Worm (Caenorhabditis elegans): ENCODE data around the gene srz-83.

srz-83 gene

ce11 chrIV:3524584-3525020 lies 20.4 kb downstream of the srz-83 start:
- peak; percentile 76 for TF ChIP-seq ttx-3 (tag; optimal IDR thresholded peaks at IDR 0.05)
- no peak for TF ChIP-seq elt-4 (tag; optimal IDR thresholded peaks at IDR 0.05)
- peak; percentile 14; the same call in 1 of the 2 replicates for TF ChIP-seq sox-2 (GFP tag; IDR thresholded peaks at IDR 0.05)
- no peak for TF ChIP-seq ceh-9 (tag; optimal IDR thresholded peaks at IDR 0.05)
- TF ChIP-seq ceh-34 (tag; optimal IDR thresholded peaks at IDR 0.05) = peak; percentile 66
- peak; percentile 60 for TF ChIP-seq fax-1 (tag; optimal IDR thresholded peaks at IDR 0.05)
- peak; percentile 83 for TF ChIP-seq fkh-6 (tag; optimal IDR thresholded peaks at IDR 0.05)
- peak; percentile 34 for TF ChIP-seq ceh-48 (tag; optimal IDR thresholded peaks at IDR 0.05)
- peak; percentile 74 for TF ChIP-seq C08G9.2 (tag; optimal IDR thresholded peaks at IDR 0.05)
- peak; percentile 64 for TF ChIP-seq Y22D7AL.16 (tag; optimal IDR thresholded peaks at IDR 0.05)
- TF ChIP-seq dmd-4 (tag; optimal IDR thresholded peaks at IDR 0.05; ENCODE audit: borderline replicate concordance) = peak; percentile 51
- TF ChIP-seq nhr-11 (tag; optimal IDR thresholded peaks at IDR 0.05) = no peak
- TF ChIP-seq pros-1 (tag; optimal IDR thresholded peaks at IDR 0.05) = no peak
- no peak for TF ChIP-seq pax-1 (tag; optimal IDR thresholded peaks at IDR 0.05)
- TF ChIP-seq ref-2 (tag; optimal IDR thresholded peaks at IDR 0.05) = peak; percentile 58
- peak; percentile 76 for TF ChIP-seq ztf-16 (tag; optimal IDR thresholded peaks at IDR 0.05)
- TF ChIP-seq hlh-15 (tag; optimal IDR thresholded peaks at IDR 0.05) = peak; percentile 23
- TF ChIP-seq tbx-7 (tag; optimal IDR thresholded peaks at IDR 0.05) = peak; percentile 30
- TF ChIP-seq ceh-31 (tag; optimal IDR thresholded peaks at IDR 0.05) = peak; percentile 40
- peak; percentile 63 for TF ChIP-seq pha-2 (tag; optimal IDR thresholded peaks at IDR 0.05)
- peak; percentile 50 for TF ChIP-seq F13H6.1 (tag; optimal IDR thresholded peaks at IDR 0.05)
- peak; percentile 58 for TF ChIP-seq K02D7.2 (tag; optimal IDR thresholded peaks at IDR 0.05)
- TF ChIP-seq ceh-2 (tag; optimal IDR thresholded peaks at IDR 0.05) = peak; percentile 54
- peak; percentile 34 for TF ChIP-seq pqm-1 (tag; optimal IDR thresholded peaks at IDR 0.05)
- peak; percentile 22 for TF ChIP-seq K09A11.1 (tag; optimal IDR thresholded peaks at IDR 0.05; ENCODE audit: insufficient read depth)
- peak; percentile 19 for TF ChIP-seq hlh-8 (tag; optimal IDR thresholded peaks at IDR 0.05)
- TF ChIP-seq pag-3 (tag; optimal IDR thresholded peaks at IDR 0.05; ENCODE audit: borderline replicate concordance) = no peak
- peak; percentile 81 for TF ChIP-seq syd-9 (tag; optimal IDR thresholded peaks at IDR 0.05)
- peak; percentile 64 for TF ChIP-seq unc-86 (tag; optimal IDR thresholded peaks at IDR 0.05)
- peak; percentile 53 for TF ChIP-seq zip-5 (tag; optimal IDR thresholded peaks at IDR 0.05)
- TF ChIP-seq che-1 (tag; optimal IDR thresholded peaks at IDR 0.05) = peak; percentile 72
- TF ChIP-seq unc-42 (tag; optimal IDR thresholded peaks at IDR 0.05) = no peak
- no peak for TF ChIP-seq ets-4 (tag; optimal IDR thresholded peaks at IDR 0.05)
- peak; percentile 74 for TF ChIP-seq ceh-14 (tag; optimal IDR thresholded peaks at IDR 0.05)
- peak; percentile 72 for TF ChIP-seq C38D4.7 (GFP tag; optimal IDR thresholded peaks at IDR 0.05)
- peak; percentile 60 for TF ChIP-seq lin-11 (tag; optimal IDR thresholded peaks at IDR 0.05)
- peak; percentile 76 for TF ChIP-seq pat-9 (tag; optimal IDR thresholded peaks at IDR 0.05)
- TF ChIP-seq lim-6 (tag; optimal IDR thresholded peaks at IDR 0.05) = no peak
- TF ChIP-seq ceh-6 (GFP tag; optimal IDR thresholded peaks at IDR 0.05) = peak; percentile 80
- peak; percentile 76 for TF ChIP-seq tbx-2 (tag; optimal IDR thresholded peaks at IDR 0.05)
- TF ChIP-seq dve-1 (tag; optimal IDR thresholded peaks at IDR 0.05) = peak; percentile 49
- TF ChIP-seq unc-3 (GFP tag; conservative IDR thresholded peaks at IDR 0.05) = peak; percentile 50; the same call in 1 of the 2 replicates
- peak; percentile 34 for TF ChIP-seq unc-3 (tag; optimal IDR thresholded peaks at IDR 0.05)
- TF ChIP-seq ceh-45 (GFP tag; IDR thresholded peaks at IDR 0.05) = peak; percentile 77; the same call in 1 of the 2 replicates
- TF ChIP-seq unc-55 (GFP tag; optimal IDR thresholded peaks at IDR 0.05) = no peak
- no peak for TF ChIP-seq pha-4 (tag; optimal IDR thresholded peaks at IDR 0.05)
- TF ChIP-seq sox-4 (tag; optimal IDR thresholded peaks at IDR 0.05) = peak; percentile 71
- TF ChIP-seq npax-4 (tag; optimal IDR thresholded peaks at IDR 0.05) = peak; percentile 32
- TF ChIP-seq odd-2 (tag; optimal IDR thresholded peaks at IDR 0.05) = no peak
- TF ChIP-seq rnt-1 (tag; optimal IDR thresholded peaks at IDR 0.05) = peak; percentile 52
- TF ChIP-seq ceh-22 (tag; optimal IDR thresholded peaks at IDR 0.05) = no peak
- peak; percentile 19 for TF ChIP-seq ceh-30 (tag; optimal IDR thresholded peaks at IDR 0.05)
- peak; percentile 64 for TF ChIP-seq elt-2 (tag; optimal IDR thresholded peaks at IDR 0.05)
